Worm (Caenorhabditis elegans) whole organism, L1 larva: ENCODE measurements around the gene clec-186.

Experiments
- dpl-1 ChIP-seq, 3 experiments: fragments of 150-350 bp in 2 of 3; sonication (generic microtip) in 1 of 3; optimal IDR thresholded peaks; 2 replicates each; lab custom pipeline; 2014 to 2017; ENCODE audit warnings: missing biosample characterization in 3 of 3, missing genetic modification characterization in 3 of 3, missing genetic modification reagents in 3 of 3
- efl-1 ChIP-seq, 4 experiments: fragments of 150-350 bp; optimal IDR thresholded peaks in 3 of 4; peaks in 1 of 4; 1 replicate in 1 of 4; 2 replicates in 3 of 4; lab custom pipeline; 2014; ENCODE audit warnings: missing biosample characterization in 2 of 4, missing genetic modification characterization in 2 of 4, missing genetic modification reagents in 2 of 4
- grh-1 ChIP-seq: fragments of 200-800 bp; sonication (Bioruptor generic); IDR thresholded peaks from 2 replicates; pipeline ENCODE4 v1.3.6; 2022; ENCODE audit warnings: missing genetic modification reagents, missing genetic modification characterization, missing compliant biosample characterization
- lin-15B ChIP-seq: fragments of 150-350 bp; sonication (generic microtip); optimal IDR thresholded peaks from 3 replicates; lab custom pipeline; 2014; ENCODE audit warnings: missing biosample characterization, missing genetic modification characterization
- lin-39 ChIP-seq: fragments of 150-350 bp; optimal IDR thresholded peaks from 2 replicates; lab custom pipeline; 2014; ENCODE audit warnings: missing biosample characterization, missing genetic modification reagents, missing genetic modification characterization
- lsy-2 ChIP-seq, 2 experiments: fragments of 150-350 bp; optimal IDR thresholded peaks; 2 replicates each; lab custom pipeline; 2014; ENCODE audit warnings: missing biosample characterization in 2 of 2, missing genetic modification characterization in 2 of 2
- mdl-1 ChIP-seq, 2 experiments: fragments of 150-350 bp; optimal IDR thresholded peaks; 2 replicates each; lab custom pipeline; 2014 to 2017; ENCODE audit warnings: missing biosample characterization in 2 of 2, missing genetic modification characterization in 2 of 2, inconsistent platforms in 1 of 2
- nhr-237 ChIP-seq: fragments of 150-350 bp; optimal IDR thresholded peaks from 2 replicates; lab custom pipeline; 2014; ENCODE audit warnings: missing biosample characterization, missing genetic modification characterization
- zag-1 ChIP-seq: fragments of 150-350 bp; optimal IDR thresholded peaks from 2 replicates; lab custom pipeline; 2014; ENCODE audit warnings: missing biosample characterization, missing genetic modification characterization
- ztf-4 ChIP-seq: fragments of 150-350 bp; optimal IDR thresholded peaks from 2 replicates; lab custom pipeline; 2014; ENCODE audit warnings: missing biosample characterization, missing genetic modification characterization

DNA sequence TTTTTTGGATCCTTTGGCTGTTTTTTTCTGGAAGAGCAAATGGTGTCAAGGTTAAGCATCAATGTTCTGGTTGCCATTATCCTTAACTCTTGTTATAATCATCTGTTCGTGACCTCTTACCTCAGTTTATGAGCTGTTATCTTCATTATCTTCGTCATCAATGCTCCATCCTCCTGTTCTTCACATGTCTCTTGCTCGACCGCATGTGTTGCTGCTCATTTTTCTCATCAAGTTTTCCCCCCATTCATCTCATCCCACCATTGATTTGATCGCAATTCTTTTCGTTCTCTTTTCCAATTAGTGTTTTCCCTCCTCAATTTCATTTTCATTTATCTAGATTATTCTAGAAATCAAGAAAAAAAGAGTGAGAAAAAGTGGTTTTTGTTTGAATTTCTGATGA is 48.4 kb upstream of the clec-186 start:
- TF ChIP-seq lsy-2 (tag; optimal IDR thresholded peaks at IDR 0.05; lab: Kevin White, UChicago) (no peak), ztf-4 (tag; lab: Kevin White, UChicago) (no peak), lin-39 (tag; lab: Kevin White, UChicago) (no peak), grh-1 (no peak), nhr-237 (tag; lab: Kevin White, UChicago) (no peak), zag-1 (tag; lab: Kevin White, UChicago) (no peak), efl-1 (optimal IDR thresholded peaks at IDR 0.05; lab: Kevin White, UChicago) (no peak), efl-1 (GFP tag; optimal IDR thresholded peaks at IDR 0.05 in 1 of 2; lab: Kevin White, UChicago) (no peak), lin-15B (tag; lab: Kevin White, UChicago) (no peak), dpl-1 (GFP tag; optimal IDR thresholded peaks at IDR 0.05; lab: Kevin White, UChicago) (no peak), mdl-1 (tag; optimal IDR thresholded peaks at IDR 0.05; lab: Kevin White, UChicago) (no peak)
